Fruit fly (Drosophila melanogaster) whole organism, wandering third instar larva: Measurements from ENCODE around the gene Cpr62Bb.

Experiments
- CG32264 ChIP-seq: fragments of 200-800 bp; sonication (Bioruptor generic); optimal IDR thresholded peaks from 2 replicates; lab custom pipeline; 2016; ENCODE audit warnings: missing biosample characterization, missing genetic modification characterization
- HLH106 ChIP-seq: fragments of 200-800 bp; optimal IDR thresholded peaks from 3 replicates; lab custom pipeline; 2019; ENCODE audit warnings: missing biosample characterization, mild to moderate bottlenecking, missing genetic modification characterization, moderate library complexity
- Hr78 ChIP-seq: fragments of >200 bp; optimal IDR thresholded peaks from 2 replicates; lab custom pipeline; 2017; ENCODE audit warnings: missing biosample characterization, missing genetic modification characterization
- Mio ChIP-seq: sonication (Bioruptor generic); optimal IDR thresholded peaks from 2 replicates; lab custom pipeline; 2016; ENCODE audit warnings: missing biosample characterization, missing genetic modification characterization
- OdsH ChIP-seq: fragments of 200-800 bp; sonication (Bioruptor generic); optimal IDR thresholded peaks from 2 replicates; lab custom pipeline; 2016; ENCODE audit warnings: missing biosample characterization, mild to moderate bottlenecking, missing genetic modification characterization
- Sp1 ChIP-seq: fragments of 200-800 bp; sonication (Bioruptor generic); optimal IDR thresholded peaks from 3 replicates; lab custom pipeline; 2019; ENCODE audit warnings: missing biosample characterization, mild to moderate bottlenecking, missing genetic modification characterization, moderate library complexity
- brk ChIP-seq: fragments of 200-800 bp; sonication (Bioruptor generic); optimal IDR thresholded peaks from 2 replicates; lab custom pipeline; 2016; ENCODE audit warnings: missing biosample characterization, mild to moderate bottlenecking, missing genetic modification characterization
- dl ChIP-seq, 2 experiments: fragments of 175-275, 200-275 bp in 1 of 2; fragments of 200-275 bp in 1 of 2; sonication (Bioruptor generic); optimal IDR thresholded peaks; lab custom pipeline; 2018; ENCODE audit warnings: mild to moderate bottlenecking in 2 of 2, missing biosample characterization in 2 of 2, missing genetic modification characterization in 2 of 2, moderate library complexity in 2 of 2; ENCODE audit not compliant: partially characterized antibody in 2 of 2, insufficient read depth in 1 of 2
- dmrt93B ChIP-seq: fragments of 200-800 bp; sonication (Bioruptor generic); optimal IDR thresholded peaks from 2 replicates; lab custom pipeline; 2018; ENCODE audit warnings: missing biosample characterization, mild to moderate bottlenecking, missing genetic modification characterization
- fru ChIP-seq: fragments of 200-800 bp; sonication (Bioruptor generic); optimal IDR thresholded peaks from 3 replicates; lab custom pipeline; 2016; ENCODE audit warnings: missing biosample characterization, mild to moderate bottlenecking, missing genetic modification characterization
- pan ChIP-seq: fragments of >200 bp; optimal IDR thresholded peaks from 2 replicates; lab custom pipeline; 2017
- sage ChIP-seq: fragments of 200-800 bp; sonication (Bioruptor generic); optimal IDR thresholded peaks from 2 replicates; lab custom pipeline; 2016; ENCODE audit warnings: missing biosample characterization, mild to moderate bottlenecking, missing genetic modification characterization

DNA sequence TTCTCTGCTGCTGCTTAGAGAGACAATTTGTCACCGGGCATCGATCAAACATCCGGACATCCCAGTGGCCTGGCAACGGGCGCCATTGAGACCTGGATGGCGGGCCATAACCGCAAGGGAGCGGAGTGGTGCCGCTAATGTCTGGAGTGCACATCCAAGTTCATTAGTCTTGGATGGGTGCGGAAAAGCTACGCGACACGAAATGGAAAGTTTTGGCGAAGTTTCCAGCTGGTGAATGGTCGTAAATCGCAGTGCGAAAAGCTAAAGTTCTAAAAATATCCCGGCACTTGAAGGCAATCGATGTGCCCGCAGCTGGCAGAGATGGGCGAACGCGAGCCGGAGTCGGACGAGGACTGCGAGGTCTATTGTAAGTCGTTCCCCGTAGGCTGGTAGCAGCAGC is 34.8 kb upstream of the Cpr62Bb start, which contains the start of gene CG13924:
- TF ChIP-seq dl (GFP tag; optimal IDR thresholded peaks at IDR 0.05; lab: Kevin White, UChicago; ENCODE audit: insufficient read depth in 1 of 2, partially characterized antibody in 2 of 2), result no peak
- TF ChIP-seq Hr78, result no peak
- TF ChIP-seq fru (GFP tag; lab: Kevin White, UChicago), result no peak
- TF ChIP-seq OdsH (GFP tag; lab: Kevin White, UChicago), result no peak
- no peak for TF ChIP-seq dmrt93B (GFP tag; lab: Kevin White, UChicago)
- no peak for TF ChIP-seq sage (GFP tag; lab: Kevin White, UChicago)
- TF ChIP-seq pan, result no peak
- no peak for TF ChIP-seq Mio (GFP tag; lab: Kevin White, UChicago)
- TF ChIP-seq brk (GFP tag; lab: Kevin White, UChicago), result no peak
- no peak for TF ChIP-seq Sp1 (GFP tag; lab: Kevin White, UChicago)
- no peak for TF ChIP-seq CG32264 (GFP tag; lab: Kevin White, UChicago)
- no peak for TF ChIP-seq HLH106
